Fruit fly (Drosophila melanogaster) whole organism, embryonic: ENCODE measurements around the gene Rcd5.

Experiments
- ATbp ChIP-seq: fragments of 200-800 bp; sonication (Bioruptor generic); optimal IDR thresholded peaks from 2 replicates; lab custom pipeline; 2017; ENCODE audit warnings: missing biosample characterization, mild to moderate bottlenecking, missing genetic modification characterization, missing genetic modification reagents
- Abd-B ChIP-seq: fragments of 200-800 bp; sonication (Bioruptor generic); optimal IDR thresholded peaks from 2 replicates; lab custom pipeline; 2018; ENCODE audit warnings: missing biosample characterization, mild to moderate bottlenecking, missing genetic modification characterization, moderate library complexity
- Ada2b ChIP-seq: fragments of 200-800 bp; sonication (Bioruptor generic); IDR thresholded peaks from 2 replicates; pipeline ENCODE4 v1.3.6; 2022; ENCODE audit warnings: missing biosample characterization, missing genetic modification characterization
- Bdp1 ChIP-seq: fragments of 200-800 bp; sonication (Bioruptor generic); optimal IDR thresholded peaks from 3 replicates; lab custom pipeline; 2016; ENCODE audit warnings: missing biosample characterization, missing genetic modification characterization
- CG10959 ChIP-seq: fragments of 200-800 bp; sonication (Bioruptor generic); IDR thresholded peaks from 2 replicates; pipeline ENCODE4 v1.3.6; 2022; ENCODE audit warnings: missing biosample characterization, missing genetic modification characterization
- CG11398 ChIP-seq: fragments of 200-800 bp; sonication (Bioruptor generic); optimal IDR thresholded peaks from 2 replicates; lab custom pipeline; 2016; ENCODE audit warnings: missing biosample characterization, missing genetic modification characterization
- CG11695 ChIP-seq: fragments of 200-800 bp; sonication (Bioruptor generic); IDR thresholded peaks from 3 replicates; pipeline ENCODE4 v1.3.6; 2022; ENCODE audit warnings: missing biosample characterization, missing genetic modification characterization
- CG12391 ChIP-seq: fragments of 200-800 bp; sonication (Bioruptor generic); optimal IDR thresholded peaks from 3 replicates; lab custom pipeline; 2018; ENCODE audit warnings: missing biosample characterization, mild to moderate bottlenecking, missing genetic modification characterization, moderate library complexity
- CG12744 ChIP-seq: fragments of 200-800 bp; sonication (Bioruptor generic); optimal IDR thresholded peaks from 2 replicates; lab custom pipeline; 2016; ENCODE audit warnings: missing biosample characterization, missing genetic modification characterization
- CG14014 ChIP-seq: fragments of 200-800 bp; sonication (Bioruptor generic); IDR thresholded peaks from 2 replicates; pipeline ENCODE4 v1.3.6; 2022; ENCODE audit warnings: missing biosample characterization, missing genetic modification characterization
- CG15073 ChIP-seq: fragments of 200-800 bp; sonication (Bioruptor generic); optimal IDR thresholded peaks from 2 replicates; lab custom pipeline; 2016; ENCODE audit warnings: missing biosample characterization, missing genetic modification characterization
- CG17568 ChIP-seq: fragments of 200-800 bp; sonication (Bioruptor generic); optimal IDR thresholded peaks from 2 replicates; lab custom pipeline; 2018; ENCODE audit warnings: missing biosample characterization, mild to moderate bottlenecking, missing genetic modification characterization, moderate library complexity
- CG17612 ChIP-seq: fragments of 200-800 bp; sonication (Bioruptor generic); IDR thresholded peaks from 2 replicates; pipeline ENCODE4 v1.3.6; 2022; ENCODE audit warnings: missing biosample characterization, missing genetic modification characterization
- CG30020 ChIP-seq: fragments of 200-800 bp; optimal IDR thresholded peaks from 2 replicates; lab custom pipeline; 2019; ENCODE audit warnings: missing biosample characterization, mild to moderate bottlenecking, missing genetic modification characterization, moderate library complexity
- CG31441 ChIP-seq: fragments of 200-800 bp; sonication (Bioruptor generic); IDR thresholded peaks from 2 replicates; pipeline ENCODE4 v1.3.6; 2022; ENCODE audit warnings: missing biosample characterization, missing genetic modification characterization
- CG34224 ChIP-seq: fragments of 200-800 bp; sonication (Bioruptor generic); IDR thresholded peaks from 3 replicates; pipeline ENCODE4 v1.3.6; 2022; ENCODE audit warnings: missing biosample characterization, missing genetic modification characterization; ENCODE audit not compliant: partially characterized antibody
- CG3838 ChIP-seq: fragments of 200-800 bp; sonication (Bioruptor generic); optimal IDR thresholded peaks from 3 replicates; lab custom pipeline; 2016; ENCODE audit warnings: missing biosample characterization, missing genetic modification characterization
- CG3847 ChIP-seq: fragments of 200-800 bp; sonication (Bioruptor generic); IDR thresholded peaks from 2 replicates; pipeline ENCODE4 v1.3.6; 2022; ENCODE audit warnings: missing biosample characterization, missing genetic modification characterization
- CG3995 ChIP-seq: fragments of 200-800 bp; sonication (Bioruptor generic); optimal IDR thresholded peaks from 3 replicates; lab custom pipeline; 2016; ENCODE audit warnings: missing biosample characterization, missing genetic modification characterization
- CG4360 ChIP-seq: fragments of 200-800 bp; sonication (Bioruptor generic); IDR thresholded peaks from 2 replicates; pipeline ENCODE4 v1.3.6; 2022; ENCODE audit warnings: missing biosample characterization, missing genetic modification characterization
- CG6689 ChIP-seq: fragments of 200-800 bp; sonication (Bioruptor generic); IDR thresholded peaks from 2 replicates; pipeline ENCODE4 v1.3.6; 2022; ENCODE audit warnings: missing biosample characterization, missing genetic modification characterization
- CG7786 ChIP-seq: fragments of 200-800 bp; sonication (Bioruptor generic); optimal IDR thresholded peaks from 2 replicates; lab custom pipeline; 2016; ENCODE audit warnings: missing biosample characterization, missing genetic modification characterization
- CoRest ChIP-seq: fragments of 200-800 bp; sonication (Bioruptor generic); optimal IDR thresholded peaks from 3 replicates; lab custom pipeline; 2018; ENCODE audit warnings: missing biosample characterization, mild to moderate bottlenecking, missing genetic modification characterization, moderate library complexity
- D ChIP-seq, 2 experiments: fragments of 200-800 bp in 1 of 2; fragments of >200 bp in 1 of 2; sonication (Bioruptor generic) in 1 of 2; optimal IDR thresholded peaks; 2 replicates in 1 of 2; 3 replicates in 1 of 2; lab custom pipeline; 2017; ENCODE audit warnings: mild to moderate bottlenecking in 1 of 2, missing biosample characterization in 1 of 2, missing genetic modification characterization in 1 of 2, missing genetic modification reagents in 1 of 2
- Eip74EF ChIP-seq, 2 experiments: fragments of 200-800 bp in 1 of 2; fragments of >200 bp in 1 of 2; sonication (Bioruptor generic) in 1 of 2; optimal IDR thresholded peaks; 2 replicates each; lab custom pipeline; 2017 to 2019; ENCODE audit warnings: missing biosample characterization in 2 of 2, missing genetic modification characterization in 2 of 2, mild to moderate bottlenecking in 1 of 2, moderate library complexity in 1 of 2
- Elba2 ChIP-seq: fragments of 200-800 bp; sonication (Bioruptor generic); optimal IDR thresholded peaks from 3 replicates; lab custom pipeline; 2016; ENCODE audit warnings: missing biosample characterization, missing genetic modification characterization
- Fer1 ChIP-seq: fragments of 200-800 bp; sonication (Bioruptor generic); optimal IDR thresholded peaks from 2 replicates; lab custom pipeline; 2017; ENCODE audit warnings: missing biosample characterization, mild to moderate bottlenecking, missing genetic modification characterization
- Fer3 ChIP-seq: fragments of 200-800 bp; sonication (Bioruptor generic); optimal IDR thresholded peaks from 2 replicates; lab custom pipeline; 2018; ENCODE audit warnings: missing biosample characterization, mild to moderate bottlenecking, missing genetic modification characterization, moderate library complexity
- Hr51 ChIP-seq, 2 experiments: fragments of 200-800 bp; sonication (Bioruptor generic); optimal IDR thresholded peaks; 2 replicates in 1 of 2; 3 replicates in 1 of 2; lab custom pipeline; 2016 to 2018; ENCODE audit warnings: missing biosample characterization in 2 of 2, missing genetic modification characterization in 2 of 2, mild to moderate bottlenecking in 1 of 2, moderate library complexity in 1 of 2
- MBD-R2 ChIP-seq: fragments of 200-800 bp; sonication (Bioruptor generic); IDR thresholded peaks from 2 replicates; pipeline ENCODE4 v1.3.6; 2022; ENCODE audit warnings: missing biosample characterization, missing genetic modification characterization
- Sox102F ChIP-seq: fragments of 200-800 bp; sonication (Bioruptor generic); optimal IDR thresholded peaks from 2 replicates; lab custom pipeline; 2018; ENCODE audit warnings: missing biosample characterization, mild to moderate bottlenecking, missing genetic modification characterization, moderate library complexity
- Sry-δ ChIP-seq: fragments of 200-800 bp; sonication (Bioruptor generic); optimal IDR thresholded peaks from 2 replicates; lab custom pipeline; 2016; ENCODE audit warnings: missing biosample characterization, missing genetic modification characterization
- Stat92E ChIP-seq, 3 experiments: fragments of >200 bp in 2 of 3; fragments of 200-800 bp in 1 of 3; sonication (Bioruptor generic) in 1 of 3; optimal IDR thresholded peaks; 2 replicates each; lab custom pipeline; 2017 to 2019; ENCODE audit warnings: missing biosample characterization in 3 of 3, missing genetic modification characterization in 3 of 3, mild to moderate bottlenecking in 1 of 3, moderate library complexity in 1 of 3
- Xrp1 ChIP-seq: fragments of 200-800 bp; sonication (Bioruptor generic); IDR thresholded peaks from 2 replicates; pipeline ENCODE4 v1.3.6; 2022; ENCODE audit warnings: missing biosample characterization, missing genetic modification characterization
- amos ChIP-seq: fragments of 200-800 bp; sonication (Bioruptor generic); IDR thresholded peaks from 2 replicates; pipeline ENCODE4 v1.3.6; 2022; ENCODE audit warnings: missing biosample characterization, missing genetic modification characterization; ENCODE audit not compliant: partially characterized antibody
- crp ChIP-seq, 2 experiments: fragments of 200-800 bp; sonication (Bioruptor generic); optimal IDR thresholded peaks; 2 replicates in 1 of 2; 3 replicates in 1 of 2; lab custom pipeline; 2017; ENCODE audit warnings: missing biosample characterization in 2 of 2, missing genetic modification characterization in 2 of 2, mild to moderate bottlenecking in 1 of 2, moderate library complexity in 1 of 2
- esg ChIP-seq: fragments of 200-800 bp; sonication (Bioruptor generic); conservative IDR thresholded peaks from 2 replicates; pipeline ENCODE4 v1.3.6; 2022; ENCODE audit warnings: missing biosample characterization, missing genetic modification characterization
- eyg ChIP-seq: fragments of 200-800 bp; sonication (Bioruptor generic); optimal IDR thresholded peaks from 3 replicates; lab custom pipeline; 2016; ENCODE audit warnings: missing biosample characterization, missing genetic modification characterization
- lmd ChIP-seq: fragments of 200-800 bp; sonication (Bioruptor generic); IDR thresholded peaks from 2 replicates; pipeline ENCODE4 v1.3.6; 2022; ENCODE audit warnings: missing biosample characterization, missing genetic modification characterization
- maf-S ChIP-seq: fragments of 200-800 bp; sonication (Bioruptor generic); optimal IDR thresholded peaks from 2 replicates; lab custom pipeline; 2016; ENCODE audit warnings: missing biosample characterization, missing genetic modification characterization
- mld ChIP-seq: fragments of 200-800 bp; sonication (Bioruptor generic); IDR thresholded peaks from 3 replicates; pipeline ENCODE4 v1.3.6; 2022; ENCODE audit warnings: missing biosample characterization, missing genetic modification characterization; ENCODE audit not compliant: partially characterized antibody
- pho ChIP-seq: fragments of 200-800 bp; sonication (Bioruptor generic); optimal IDR thresholded peaks from 2 replicates; lab custom pipeline; 2016; ENCODE audit warnings: missing biosample characterization, missing genetic modification characterization
- pnt ChIP-seq: fragments of 200-800 bp; sonication (Bioruptor generic); optimal IDR thresholded peaks from 3 replicates; lab custom pipeline; 2016; ENCODE audit warnings: missing biosample characterization, missing genetic modification characterization
- seq ChIP-seq: fragments of 200-800 bp; sonication (Bioruptor generic); IDR thresholded peaks from 2 replicates; pipeline ENCODE4 v1.3.6; 2022; ENCODE audit warnings: missing biosample characterization, missing genetic modification characterization
- shn ChIP-seq: fragments of 200-800 bp; sonication (Bioruptor generic); optimal IDR thresholded peaks from 3 replicates; lab custom pipeline; 2016; ENCODE audit warnings: missing biosample characterization, missing genetic modification characterization
- slou ChIP-seq: fragments of 200-800 bp; sonication (Bioruptor generic); optimal IDR thresholded peaks from 3 replicates; lab custom pipeline; 2016; ENCODE audit warnings: missing biosample characterization, missing genetic modification characterization
- ssp ChIP-seq: fragments of 200-800 bp; sonication (Bioruptor generic); IDR thresholded peaks from 2 replicates; pipeline ENCODE4 v1.3.6; 2022; ENCODE audit warnings: missing biosample characterization, missing genetic modification characterization
- usp ChIP-seq: fragments of >200 bp; optimal IDR thresholded peaks from 2 replicates; lab custom pipeline; 2017; ENCODE audit warnings: missing biosample characterization, missing genetic modification characterization
- vnd ChIP-seq: fragments of 200-800 bp; sonication (Bioruptor generic); IDR thresholded peaks from 3 replicates; pipeline ENCODE4 v1.3.6; 2022; ENCODE audit warnings: missing biosample characterization, missing genetic modification characterization; ENCODE audit not compliant: partially characterized antibody
- zfh1 ChIP-seq: fragments of 200-800 bp; sonication (Bioruptor generic); IDR thresholded peaks from 3 replicates; pipeline ENCODE4 v1.3.6; 2022; ENCODE audit warnings: missing biosample characterization, missing genetic modification characterization

Rcd5 gene

dm6 chr3L:4016754-4017153, 23.6 kb upstream of the Rcd5 start (continued):
- TF ChIP-seq lmd (GFP tag; lab: Robert Waterston, UW): peak; percentile 71
- TF ChIP-seq shn: peak; percentile 36
- TF ChIP-seq crp (GFP tag; optimal IDR thresholded peaks at IDR 0.05; lab: Kevin White, UChicago): no peak
- no peak for TF ChIP-seq slou (GFP tag; lab: Kevin White, UChicago)
- no peak for TF ChIP-seq Eip74EF (GFP tag; optimal IDR thresholded peaks at IDR 0.05; lab: Kevin White, UChicago)
- no peak for TF ChIP-seq maf-S (GFP tag; lab: Kevin White, UChicago)
- peak; percentile 76 for TF ChIP-seq pnt
- no peak for TF ChIP-seq pho (GFP tag; lab: Kevin White, UChicago)
- peak; percentile 67 for TF ChIP-seq CoRest (tag; lab: Kevin White, UChicago)
- peak; percentile 62 for TF ChIP-seq ATbp (GFP tag; lab: Kevin White, UChicago)
- TF ChIP-seq CG3838 (GFP tag; lab: Kevin White, UChicago): no peak
- TF ChIP-seq CG12391 (tag; lab: Kevin White, UChicago): peak; percentile 61
- TF ChIP-seq CG14014 (GFP tag; lab: Robert Waterston, UW): peak; percentile 42; the same call in 1 of the 2 replicates
- peak; percentile 65 for TF ChIP-seq Sox102F (GFP tag; lab: Kevin White, UChicago)
- no peak for TF ChIP-seq CG34224
- TF ChIP-seq Bdp1 (GFP tag; lab: Kevin White, UChicago): no peak
- no peak for TF ChIP-seq CG17568
- TF ChIP-seq mld: no peak
- TF ChIP-seq CG4360 (GFP tag; lab: Robert Waterston, UW): 0 out of 2 replicates have a peak, but pooled peaks have one; percentile 35
- TF ChIP-seq CG12744: no peak
- no peak for TF ChIP-seq Sry-δ (GFP tag; lab: Kevin White, UChicago)
- TF ChIP-seq CG15073 (GFP tag; lab: Kevin White, UChicago): no peak
- TF ChIP-seq Ada2b: peak; percentile 61
- TF ChIP-seq eyg: no peak
- TF ChIP-seq amos: no peak
- TF ChIP-seq CG31441 (GFP tag; lab: Robert Waterston, UW): peak; percentile 60
- peak; percentile 90 for TF ChIP-seq zfh1
- TF ChIP-seq CG11398 (GFP tag; lab: Kevin White, UChicago): peak; percentile 26
- no peak for TF ChIP-seq Stat92E (GFP tag; optimal IDR thresholded peaks at IDR 0.05; lab: Kevin White, UChicago)
- no peak for TF ChIP-seq CG3995
- no peak for TF ChIP-seq CG30020 (tag; lab: Kevin White, UChicago)
- TF ChIP-seq esg (GFP tag; lab: Robert Waterston, UW): peak; percentile 60; the same call in 1 of the 2 replicates
- TF ChIP-seq vnd (GFP tag; lab: Robert Waterston, UW): no peak
- 0 out of 2 replicates have a peak, but pooled peaks have one; percentile 18 for TF ChIP-seq MBD-R2
- peak; percentile 42 for TF ChIP-seq Elba2 (GFP tag; lab: Kevin White, UChicago)
- TF ChIP-seq CG10959 (GFP tag; lab: Robert Waterston, UW): peak; percentile 85
- peak; percentile 72 for TF ChIP-seq CG6689 (GFP tag; lab: Robert Waterston, UW)
- TF ChIP-seq Fer1: no peak
- no peak for TF ChIP-seq seq (GFP tag; lab: Robert Waterston, UW)
- peak; percentile 70 for TF ChIP-seq Abd-B (GFP tag; lab: Kevin White, UChicago)
- no peak for TF ChIP-seq D (optimal IDR thresholded peaks at IDR 0.05; lab: Kevin White, UChicago)
- peak; percentile 70 for TF ChIP-seq D (GFP tag; optimal IDR thresholded peaks at IDR 0.05; lab: Kevin White, UChicago)
- peak; percentile 11 for TF ChIP-seq Fer3 (tag; lab: Kevin White, UChicago)
- peak; percentile 53 for TF ChIP-seq ssp (GFP tag; lab: Robert Waterston, UW)
- peak in 1 of 2 experiments; percentile 7 for TF ChIP-seq Hr51 (GFP tag; optimal IDR thresholded peaks at IDR 0.05; lab: Kevin White, UChicago)
- TF ChIP-seq CG11695 (GFP tag; lab: Robert Waterston, UW): peak; percentile 56; the same call in 2 of the 3 replicates
- no peak for TF ChIP-seq usp (GFP tag; lab: Kevin White, UChicago)
- peak; percentile 39; the same call in 1 of the 2 replicates for TF ChIP-seq CG3847 (GFP tag; lab: Robert Waterston, UW)
- TF ChIP-seq Xrp1: peak; percentile 86
- TF ChIP-seq CG7786 (GFP tag; lab: Kevin White, UChicago): peak; percentile 52
- TF ChIP-seq CG17612 (GFP tag; lab: Robert Waterston, UW): no peak
